Worm (Caenorhabditis elegans) whole organism, late embryonic: Measurements from ENCODE around the gene srbc-37.

ENCODE experiments used
- K02D7.2 ChIP-seq: sonication (generic microtip); optimal IDR thresholded peaks from 2 replicates; lab custom pipeline; 2017; ENCODE audit warnings: mild to moderate bottlenecking, missing genetic modification characterization, missing compliant biosample characterization
- T23F11.4 ChIP-seq: fragments of 200-800 bp; sonication (Bioruptor generic); optimal IDR thresholded peaks from 2 replicates; lab custom pipeline; 2018; ENCODE audit warnings: mild to moderate bottlenecking, missing genetic modification characterization, missing compliant biosample characterization
- ahr-1 ChIP-seq: sonication (generic microtip); optimal IDR thresholded peaks from 2 replicates; lab custom pipeline; 2016; ENCODE audit warnings: missing genetic modification characterization, missing compliant biosample characterization
- ama-1 ChIP-seq: fragments of 150-350 bp; optimal IDR thresholded peaks from 2 replicates; lab custom pipeline; 2014
- ceh-14 ChIP-seq: sonication (generic microtip); optimal IDR thresholded peaks from 2 replicates; lab custom pipeline; 2016; ENCODE audit warnings: missing genotype, missing genetic modification characterization, missing compliant biosample characterization
- ceh-19 ChIP-seq: fragments of 200-800 bp; sonication (Bioruptor generic); optimal IDR thresholded peaks from 2 replicates; lab custom pipeline; 2018; ENCODE audit warnings: mild to moderate bottlenecking, missing genetic modification characterization, missing compliant biosample characterization
- ceh-2 ChIP-seq: sonication (generic microtip); optimal IDR thresholded peaks from 2 replicates; lab custom pipeline; 2016; ENCODE audit warnings: missing genotype, missing genetic modification characterization, missing compliant biosample characterization
- ceh-24 ChIP-seq: sonication (generic microtip); optimal IDR thresholded peaks from 2 replicates; lab custom pipeline; 2016; ENCODE audit warnings: mild to moderate bottlenecking, missing genetic modification characterization, missing compliant biosample characterization
- ceh-30 ChIP-seq: fragments of 150-350 bp; optimal IDR thresholded peaks from 2 replicates; lab custom pipeline; 2014; ENCODE audit warnings: missing biosample characterization, missing genetic modification characterization
- ceh-45 ChIP-seq: fragments of 200-800 bp; sonication (Bioruptor generic); IDR thresholded peaks from 2 replicates; pipeline ENCODE4 v1.3.6; 2022; ENCODE audit warnings: missing genetic modification reagents, missing genetic modification characterization, missing compliant biosample characterization
- dve-1 ChIP-seq: sonication (generic microtip); optimal IDR thresholded peaks from 2 replicates; lab custom pipeline; 2017; ENCODE audit warnings: antibody characterized with exemption, mild to moderate bottlenecking, missing genetic modification characterization, missing compliant biosample characterization
- elt-2 ChIP-seq: sonication (generic microtip); optimal IDR thresholded peaks from 2 replicates; lab custom pipeline; 2016; ENCODE audit warnings: missing genetic modification reagents, missing genetic modification characterization, missing compliant biosample characterization
- elt-4 ChIP-seq: sonication (generic microtip); optimal IDR thresholded peaks from 2 replicates; lab custom pipeline; 2016; ENCODE audit warnings: missing genetic modification characterization, missing compliant biosample characterization
- ets-4 ChIP-seq: sonication (generic microtip); optimal IDR thresholded peaks from 2 replicates; lab custom pipeline; 2016; ENCODE audit warnings: missing genetic modification characterization, missing compliant biosample characterization
- fax-1 ChIP-seq: sonication (generic microtip); optimal IDR thresholded peaks from 2 replicates; lab custom pipeline; 2016; ENCODE audit warnings: missing genotype, missing genetic modification characterization, missing compliant biosample characterization
- fkh-10 ChIP-seq: fragments of 150-350 bp; optimal IDR thresholded peaks from 2 replicates; lab custom pipeline; 2014; ENCODE audit warnings: missing biosample characterization, missing genetic modification reagents, missing genetic modification characterization
- fkh-6 ChIP-seq: sonication (generic microtip); optimal IDR thresholded peaks from 2 replicates; lab custom pipeline; 2016; ENCODE audit warnings: missing genetic modification characterization, missing compliant biosample characterization
- gmeb-2 ChIP-seq: sonication (generic microtip); optimal IDR thresholded peaks from 2 replicates; lab custom pipeline; 2016; ENCODE audit warnings: missing genetic modification characterization, inconsistent platforms, missing compliant biosample characterization
- hlh-13 ChIP-seq: fragments of 200-800 bp; sonication (Bioruptor generic); optimal IDR thresholded peaks from 2 replicates; lab custom pipeline; 2018; ENCODE audit warnings: mild to moderate bottlenecking, missing genetic modification characterization, missing compliant biosample characterization
- hlh-15 ChIP-seq: sonication (generic microtip); optimal IDR thresholded peaks from 2 replicates; lab custom pipeline; 2016; ENCODE audit warnings: missing genetic modification characterization, missing compliant biosample characterization
- hlh-30 ChIP-seq: sonication (generic microtip); optimal IDR thresholded peaks from 2 replicates; lab custom pipeline; 2017; ENCODE audit warnings: antibody characterized with exemption, missing genetic modification characterization, missing compliant biosample characterization; ENCODE audit not compliant: insufficient read depth
- hlh-6 ChIP-seq: sonication (generic microtip); optimal IDR thresholded peaks from 2 replicates; lab custom pipeline; 2016; ENCODE audit warnings: missing genotype, missing genetic modification characterization, missing compliant biosample characterization
- hlh-8 ChIP-seq: sonication (generic microtip); optimal IDR thresholded peaks from 2 replicates; lab custom pipeline; 2016; ENCODE audit warnings: missing genotype, missing genetic modification characterization, missing compliant biosample characterization
- nhr-11 ChIP-seq: fragments of 150-350 bp; optimal IDR thresholded peaks from 2 replicates; lab custom pipeline; 2014; ENCODE audit warnings: missing biosample characterization, missing genetic modification characterization
- nhr-232 ChIP-seq: sonication (generic microtip); optimal IDR thresholded peaks from 2 replicates; lab custom pipeline; 2016; ENCODE audit warnings: missing genetic modification characterization, missing compliant biosample characterization
- odd-2 ChIP-seq: sonication (generic microtip); optimal IDR thresholded peaks from 2 replicates; lab custom pipeline; 2017; ENCODE audit warnings: antibody characterized with exemption, mild to moderate bottlenecking, missing genetic modification characterization, missing compliant biosample characterization
- pha-2 ChIP-seq: sonication (generic microtip); optimal IDR thresholded peaks from 2 replicates; lab custom pipeline; 2017; ENCODE audit warnings: mild to moderate bottlenecking, missing genetic modification characterization, missing compliant biosample characterization
- pros-1 ChIP-seq: fragments of 150-350 bp; optimal IDR thresholded peaks from 2 replicates; lab custom pipeline; 2014; ENCODE audit warnings: missing biosample characterization, missing genetic modification reagents, missing genetic modification characterization
- rnt-1 ChIP-seq: sonication (generic microtip); optimal IDR thresholded peaks from 2 replicates; lab custom pipeline; 2016; ENCODE audit warnings: missing genetic modification characterization, missing compliant biosample characterization
- sdc-2 ChIP-seq: sonication (generic microtip); optimal IDR thresholded peaks from 2 replicates; lab custom pipeline; 2016; ENCODE audit warnings: missing genotype, missing genetic modification characterization, missing compliant biosample characterization
- sox-2 ChIP-seq: fragments of 200-800 bp; sonication (Bioruptor generic); IDR thresholded peaks from 2 replicates; pipeline ENCODE4 v1.3.6; 2022; ENCODE audit warnings: missing genetic modification reagents, missing genetic modification characterization, missing compliant biosample characterization
- syd-9 ChIP-seq: sonication (generic microtip); optimal IDR thresholded peaks from 2 replicates; lab custom pipeline; 2016; ENCODE audit warnings: mild to moderate bottlenecking, missing genetic modification characterization, moderate library complexity, missing compliant biosample characterization
- ttx-3 ChIP-seq: sonication (generic microtip); optimal IDR thresholded peaks from 2 replicates; lab custom pipeline; 2016; ENCODE audit warnings: missing genetic modification reagents, missing genetic modification characterization, missing compliant biosample characterization
- unc-42 ChIP-seq: sonication (generic microtip); optimal IDR thresholded peaks from 2 replicates; lab custom pipeline; 2016; ENCODE audit warnings: missing genotype, missing genetic modification characterization, missing compliant biosample characterization
- ztf-16 ChIP-seq: sonication (generic microtip); optimal IDR thresholded peaks from 2 replicates; lab custom pipeline; 2017; ENCODE audit warnings: missing genetic modification characterization, missing compliant biosample characterization

The srbc-37 gene

DNA sequence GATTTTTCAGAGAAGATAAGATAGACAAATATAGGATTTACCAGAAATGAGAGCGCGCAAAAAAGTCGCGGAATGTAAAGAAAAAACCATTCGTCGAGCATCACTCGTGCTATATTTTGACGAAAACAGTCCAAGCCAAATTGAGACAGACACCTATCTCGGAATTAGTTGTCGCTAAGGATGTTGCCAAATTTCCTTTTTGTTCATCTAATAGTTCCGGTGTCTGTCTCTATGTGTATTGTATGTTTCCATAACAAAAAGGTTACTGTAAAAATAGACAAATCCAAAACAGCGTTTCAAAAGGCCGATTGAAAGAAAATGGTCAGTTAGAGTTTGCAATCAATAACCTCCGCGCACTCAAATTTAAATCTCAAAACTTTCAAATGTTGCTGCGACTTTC is 7.7 kb upstream of the srbc-37 start, which contains the start of gene srj-53:
srj-53 (minus strand) TSS at position 101 of the 400 bp plus-strand sequence.
- TF ChIP-seq ama-1 (lab: Kevin White, UChicago), result no peak
- TF ChIP-seq ahr-1 (tag; lab: Kevin White, UChicago), result no peak
- no peak for TF ChIP-seq odd-2 (tag; lab: Kevin White, UChicago)
- TF ChIP-seq ceh-30, result no peak
- TF ChIP-seq fkh-6 (tag; lab: Kevin White, UChicago), result no peak
- no peak for TF ChIP-seq ceh-45 (GFP tag; lab: Robert Waterston, UW)
- no peak for TF ChIP-seq hlh-15 (tag; lab: Kevin White, UChicago)
- TF ChIP-seq syd-9, result no peak
- no peak for TF ChIP-seq elt-4 (tag; lab: Kevin White, UChicago)
- TF ChIP-seq hlh-8 (tag; lab: Kevin White, UChicago), result no peak
- TF ChIP-seq gmeb-2 (tag; lab: Kevin White, UChicago), result no peak
- TF ChIP-seq ceh-19, result no peak
- no peak for TF ChIP-seq unc-42 (tag; lab: Kevin White, UChicago)
- no peak for TF ChIP-seq ets-4 (tag; lab: Kevin White, UChicago)
- TF ChIP-seq sox-2, result no peak
- no peak for TF ChIP-seq hlh-13
- no peak for TF ChIP-seq hlh-30

DNA sequence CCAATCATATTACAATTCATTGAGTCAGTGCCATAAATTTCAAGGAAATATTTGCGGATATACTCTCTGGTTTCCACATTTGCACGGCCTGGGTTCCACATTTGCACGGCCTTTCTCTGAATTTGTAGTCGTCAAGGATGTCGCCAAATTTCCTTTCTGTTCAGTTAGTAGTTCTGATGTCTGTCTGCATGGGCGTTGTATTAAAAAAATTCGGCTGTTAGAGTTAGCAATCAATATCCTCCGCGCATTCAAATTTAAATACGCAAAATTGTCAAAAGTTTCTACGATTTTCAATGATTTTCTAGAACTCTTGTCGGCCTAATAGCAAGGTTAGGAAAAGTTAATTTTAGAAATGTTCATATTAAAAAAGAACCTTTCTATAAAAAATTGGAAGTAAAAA is 6.4 kb upstream of the srbc-37 start, which contains the start of gene srj-52:
srj-52 (minus strand) TSS at position 101 of the 400 bp plus-strand sequence.
- TF ChIP-seq ceh-2 (tag; lab: Kevin White, UChicago), result no peak
- no peak for TF ChIP-seq T23F11.4
- TF ChIP-seq ets-4 (tag; lab: Kevin White, UChicago), result no peak
- TF ChIP-seq fax-1 (tag; lab: Kevin White, UChicago), result no peak
- TF ChIP-seq ahr-1 (tag; lab: Kevin White, UChicago), result no peak

DNA sequence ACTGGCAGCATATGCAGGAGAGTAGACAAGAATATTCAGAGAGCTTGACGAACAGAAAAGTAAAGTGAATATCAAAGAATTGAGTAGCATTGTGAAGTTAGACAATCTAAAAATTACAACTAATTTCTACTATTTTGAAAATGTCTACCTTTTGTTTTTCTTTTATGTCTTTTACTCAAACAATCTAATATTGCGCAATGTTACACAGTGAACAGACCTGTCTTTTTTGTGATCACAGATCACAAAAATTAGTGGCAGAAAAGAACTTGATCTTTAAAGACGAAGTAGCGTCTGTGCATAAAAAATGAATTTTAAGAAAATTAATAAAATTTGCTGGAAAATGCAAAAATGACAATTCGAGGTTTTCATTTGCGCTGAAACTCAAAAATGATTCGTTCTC is 3.3 kb upstream of the srbc-37 start:
- no peak for TF ChIP-seq pha-2 (tag; lab: Kevin White, UChicago)
- TF ChIP-seq ztf-16 (tag; lab: Kevin White, UChicago), result no peak
- no peak for TF ChIP-seq nhr-11
- TF ChIP-seq sox-2, result no peak
- no peak for TF ChIP-seq ahr-1 (tag; lab: Kevin White, UChicago)
- TF ChIP-seq rnt-1, result no peak
- no peak for TF ChIP-seq elt-4 (tag; lab: Kevin White, UChicago)
- TF ChIP-seq hlh-13, result no peak
- TF ChIP-seq hlh-30, result no peak
- TF ChIP-seq nhr-232 (tag; lab: Kevin White, UChicago), result no peak
- no peak for TF ChIP-seq fkh-10
- no peak for TF ChIP-seq hlh-6 (tag; lab: Kevin White, UChicago)
- no peak for TF ChIP-seq fax-1 (tag; lab: Kevin White, UChicago)
- TF ChIP-seq ttx-3 (tag; lab: Kevin White, UChicago), result no peak

DNA sequence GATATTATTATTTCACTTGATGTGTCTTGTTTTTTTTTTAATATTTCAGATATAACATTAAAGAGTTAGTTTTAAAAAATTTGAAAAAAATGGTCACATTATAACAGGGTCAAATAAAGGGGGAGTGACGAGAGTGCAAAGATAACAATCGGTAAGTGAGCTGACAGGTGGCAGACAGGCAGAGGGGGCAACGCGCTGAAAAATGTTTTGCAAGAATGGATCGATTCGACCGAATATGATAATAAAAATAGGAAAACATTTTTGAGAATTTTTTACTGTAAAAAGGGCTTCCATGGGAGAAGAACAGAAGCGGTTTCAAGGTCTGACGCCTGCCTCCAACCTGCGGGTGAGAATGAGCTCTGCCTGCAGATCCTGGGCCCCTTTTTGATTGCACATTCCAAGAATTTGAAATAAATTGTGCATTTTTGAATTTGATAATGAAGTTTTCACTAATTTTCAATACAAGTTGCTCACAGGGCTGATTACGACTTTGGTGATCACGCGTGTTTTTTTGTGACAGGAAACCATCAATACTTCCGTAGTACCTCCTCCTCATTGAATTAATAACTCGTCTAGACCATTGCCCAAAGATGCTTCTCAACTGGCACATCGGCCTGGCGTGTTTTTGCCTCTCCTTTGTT is 2.8 kb upstream of the srbc-37 start, which contains the start of the genes ugt-29 and srx-5:
ugt-29 (minus strand) TSS at position 101 of the 641 bp plus-strand sequence.
srx-5 (plus strand) TSS at position 591 of the 641 bp plus-strand sequence.
- no peak for TF ChIP-seq ceh-24

DNA sequence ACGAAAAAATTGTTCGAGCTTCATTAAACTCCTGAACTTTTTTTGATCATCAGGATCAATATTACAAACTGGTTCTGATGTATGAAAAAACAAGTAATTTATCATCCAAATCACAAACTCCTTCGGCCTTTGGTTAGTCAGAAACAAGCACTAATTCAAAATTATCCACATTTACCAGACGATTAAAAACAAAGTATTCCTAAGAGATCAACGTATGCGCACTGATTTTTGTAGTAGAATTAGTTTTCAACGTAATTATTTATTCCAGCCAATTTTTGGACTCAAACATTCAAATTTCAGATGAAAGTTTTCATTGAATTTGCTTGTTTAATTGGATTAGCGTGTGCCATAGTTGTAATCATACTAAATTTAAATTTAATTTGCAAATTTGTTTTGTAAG is 4.6 kb downstream of the srbc-37 start, which contains the start of gene srbc-38:
srbc-38 (plus strand) TSS at position 301 of the 400 bp plus-strand sequence.
- TF ChIP-seq sdc-2 (tag; lab: Kevin White, UChicago), result no peak
- TF ChIP-seq hlh-8 (tag; lab: Kevin White, UChicago), result no peak
- TF ChIP-seq ceh-14 (tag; lab: Kevin White, UChicago), result no peak
- no peak for TF ChIP-seq hlh-30
- no peak for TF ChIP-seq pros-1 (tag; lab: Kevin White, UChicago)
- no peak for TF ChIP-seq elt-2 (tag; lab: Kevin White, UChicago)
- TF ChIP-seq dve-1 (tag; lab: Kevin White, UChicago), result no peak
- TF ChIP-seq hlh-13, result no peak
- TF ChIP-seq ahr-1 (tag; lab: Kevin White, UChicago), result no peak
- no peak for TF ChIP-seq K02D7.2 (tag; lab: Kevin White, UChicago)
- TF ChIP-seq, all 69 proteins: peak for 0
